Fruit fly (Drosophila melanogaster): ENCODE data around the gene CG7402.

dm6 chr3L:17878781-17879360, 8.6 kb upstream of the CG7402 start, which contains the start of gene CG7408:
- no peak for TF ChIP-seq Hr4 (GFP tag; optimal IDR thresholded peaks at IDR 0.05)
- no peak for TF ChIP-seq fd85E (GFP tag; optimal IDR thresholded peaks at IDR 0.05)
- TF ChIP-seq Gug (GFP tag; IDR thresholded peaks at IDR 0.05), result no peak
- TF ChIP-seq Blimp-1 (GFP tag; optimal IDR thresholded peaks at IDR 0.05), result no peak
